Fruit fly (Drosophila melanogaster): ENCODE data around the gene CG13398.

Gene CG13398

dm6 chr2L:8365701-8366643, 49.1 kb downstream of the CG13398 start, which contains the start of gene Pp2A-29B (continued):
- no peak for TF ChIP-seq da (GFP tag; optimal IDR thresholded peaks at IDR 0.05)
- peak; percentile 23 for TF ChIP-seq Max (GFP tag; optimal IDR thresholded peaks at IDR 0.05)
- peak; percentile 42 for TF ChIP-seq CG15514 (GFP tag; optimal IDR thresholded peaks at IDR 0.05)
- TF ChIP-seq CG11093 (GFP tag; IDR thresholded peaks at IDR 0.05): no peak
- TF ChIP-seq CG18011 (GFP tag; optimal IDR thresholded peaks at IDR 0.05): peak; percentile 97
- peak; percentile 92 for TF ChIP-seq Sry-δ (GFP tag; optimal IDR thresholded peaks at IDR 0.05)
- TF ChIP-seq lbe (GFP tag; optimal IDR thresholded peaks at IDR 0.05): peak; percentile 41
- no peak for TF ChIP-seq CG8944 (GFP tag; optimal IDR thresholded peaks at IDR 0.05)
- TF ChIP-seq sob (GFP tag; IDR thresholded peaks at IDR 0.05): 0 out of 2 replicates have a peak, but pooled peaks have one; percentile 30
- no peak for TF ChIP-seq Blimp-1 (GFP tag; optimal IDR thresholded peaks at IDR 0.05)
- TF ChIP-seq NC2α (GFP tag; optimal IDR thresholded peaks at IDR 0.05): no peak
- no peak for TF ChIP-seq Hr39 (optimal IDR thresholded peaks at IDR 0.05)
- TF ChIP-seq Scr (GFP tag; IDR thresholded peaks at IDR 0.05; ENCODE audit: partially characterized antibody): peak; percentile 99
- TF ChIP-seq Eip74EF (GFP tag; optimal IDR thresholded peaks at IDR 0.05): no peak
- TF ChIP-seq Hand (GFP tag; optimal IDR thresholded peaks at IDR 0.05): peak; percentile 34
- TF ChIP-seq CG34422 (GFP tag; IDR thresholded peaks at IDR 0.05): no peak; the same call in 2 of the 3 replicates
- TF ChIP-seq ab (GFP tag; optimal IDR thresholded peaks at IDR 0.05): no peak
- no peak for TF ChIP-seq Lim3 (GFP tag; IDR thresholded peaks at IDR 0.05)
- peak; percentile 7 for TF ChIP-seq CG4328 (GFP tag; optimal IDR thresholded peaks at IDR 0.05)
- TF ChIP-seq Atf-2 (GFP tag; optimal IDR thresholded peaks at IDR 0.05): no peak
- no peak for TF ChIP-seq CG1602 (GFP tag; optimal IDR thresholded peaks at IDR 0.05)
- no peak for TF ChIP-seq CG13296 (GFP tag; optimal IDR thresholded peaks at IDR 0.05)
- TF ChIP-seq CG7556 (GFP tag; optimal IDR thresholded peaks at IDR 0.05): no peak
- TF ChIP-seq org-1 (GFP tag; optimal IDR thresholded peaks at IDR 0.05): no peak
- TF ChIP-seq CG34376 (GFP tag; optimal IDR thresholded peaks at IDR 0.05): peak; percentile 21
- TF ChIP-seq CG3281 (GFP tag; optimal IDR thresholded peaks at IDR 0.05): no peak
- TF ChIP-seq tio (GFP tag; optimal IDR thresholded peaks at IDR 0.05): peak; percentile 12
- peak; percentile 99 for TF ChIP-seq CG13287 (GFP tag; IDR thresholded peaks at IDR 0.05; ENCODE audit: partially characterized antibody)
- no peak for TF ChIP-seq ap (GFP tag; IDR thresholded peaks at IDR 0.05)
- no peak for TF ChIP-seq CG16863 (GFP tag; optimal IDR thresholded peaks at IDR 0.05)
- no peak for TF ChIP-seq CG11247 (GFP tag; IDR thresholded peaks at IDR 0.05)
- peak; percentile 28 for TF ChIP-seq CG17359 (tag; optimal IDR thresholded peaks at IDR 0.05)
- no peak for TF ChIP-seq prd (optimal IDR thresholded peaks at IDR 0.05)
- peak; percentile 24; the same call in 1 of the 3 replicates for TF ChIP-seq prd (GFP tag; IDR thresholded peaks at IDR 0.05)
- no peak for TF ChIP-seq trh (GFP tag; optimal IDR thresholded peaks at IDR 0.05)
- TF ChIP-seq ind (GFP tag; optimal IDR thresholded peaks at IDR 0.05): no peak
- TF ChIP-seq CG2129 (GFP tag; IDR thresholded peaks at IDR 0.05; ENCODE audit: partially characterized antibody): peak; percentile 99
- TF ChIP-seq shn (GFP tag; optimal IDR thresholded peaks at IDR 0.05): no peak
- TF ChIP-seq Dref (GFP tag; IDR thresholded peaks at IDR 0.05): peak; percentile 57
- TF ChIP-seq crp (GFP tag; optimal IDR thresholded peaks at IDR 0.05): no peak
- TF ChIP-seq Bdp1 (GFP tag; optimal IDR thresholded peaks at IDR 0.05): no peak
- no peak for TF ChIP-seq CG12236 (GFP tag; optimal IDR thresholded peaks at IDR 0.05)
- TF ChIP-seq Hey (tag; optimal IDR thresholded peaks at IDR 0.05): no peak
- no peak for TF ChIP-seq CG14050 (GFP tag; IDR thresholded peaks at IDR 0.05)
- TF ChIP-seq btn (GFP tag; optimal IDR thresholded peaks at IDR 0.05): no peak
- no peak for TF ChIP-seq CG10366 (GFP tag; IDR thresholded peaks at IDR 0.05)
- TF ChIP-seq CG1603 (tag; optimal IDR thresholded peaks at IDR 0.05): no peak
- peak; percentile 44 for TF ChIP-seq Lhr (GFP tag; optimal IDR thresholded peaks at IDR 0.05)
- no peak for TF ChIP-seq CG4404 (GFP tag; IDR thresholded peaks at IDR 0.05)

Measured in whole organism, embryonic.